Worm (Caenorhabditis elegans) whole organism, early embryonic: ENCODE data around the gene T26G10.4.

ENCODE experiments used
- F13C5.2 ChIP-seq: sonication (generic microtip); optimal IDR thresholded peaks from 2 replicates; lab custom pipeline; 2017; ENCODE audit warnings: mild to moderate bottlenecking, missing genetic modification characterization, inconsistent platforms, missing compliant biosample characterization
- aly-1 ChIP-seq: sonication (generic microtip); optimal IDR thresholded peaks from 2 replicates; lab custom pipeline; 2016; ENCODE audit warnings: missing genetic modification characterization, missing compliant biosample characterization
- ama-1 ChIP-seq: fragments of 150-350 bp; optimal IDR thresholded peaks from 2 replicates; lab custom pipeline; 2014
- ceh-36 ChIP-seq: sonication (generic microtip); optimal IDR thresholded peaks from 2 replicates; lab custom pipeline; 2016; ENCODE audit warnings: missing genetic modification characterization, inconsistent platforms, missing compliant biosample characterization
- flt-1 ChIP-seq: fragments of 200-800 bp; sonication (Bioruptor generic); IDR thresholded peaks from 2 replicates; pipeline ENCODE4 v1.3.6; 2022; ENCODE audit warnings: missing genetic modification characterization, missing compliant biosample characterization
- hmbx-1 ChIP-seq: sonication (generic microtip); optimal IDR thresholded peaks from 2 replicates; lab custom pipeline; 2016; ENCODE audit warnings: mild to moderate bottlenecking, missing genetic modification characterization, missing compliant biosample characterization
- hmg-4 ChIP-seq: fragments of 200-800 bp; sonication (Bioruptor generic); optimal IDR thresholded peaks from 2 replicates; lab custom pipeline; 2018; ENCODE audit warnings: mild to moderate bottlenecking, missing genetic modification characterization, missing compliant biosample characterization
- hnd-1 ChIP-seq: sonication (generic microtip); optimal IDR thresholded peaks from 2 replicates; lab custom pipeline; 2016; ENCODE audit warnings: missing genetic modification characterization, missing compliant biosample characterization
- pes-1 ChIP-seq: fragments of 200-800 bp; sonication (Bioruptor generic); IDR thresholded peaks from 2 replicates; pipeline ENCODE4 v1.3.6; 2022; ENCODE audit warnings: missing genetic modification reagents, missing genetic modification characterization, missing compliant biosample characterization
- scrt-1 ChIP-seq: fragments of 200-800 bp; sonication (Bioruptor generic); IDR thresholded peaks from 2 replicates; pipeline ENCODE4 v1.3.6; 2022; ENCODE audit warnings: missing genetic modification characterization, missing compliant biosample characterization
- tbx-11 ChIP-seq: fragments of 200-800 bp; sonication (Bioruptor generic); IDR thresholded peaks from 2 replicates; pipeline ENCODE4 v1.3.6; 2022; ENCODE audit warnings: missing genetic modification characterization, missing compliant biosample characterization
- tbx-37 ChIP-seq: fragments of 200-800 bp; sonication (Bioruptor generic); conservative IDR thresholded peaks from 2 replicates; pipeline ENCODE4 v1.3.6; 2022; ENCODE audit warnings: missing genetic modification reagents, missing genetic modification characterization, missing compliant biosample characterization

DNA sequence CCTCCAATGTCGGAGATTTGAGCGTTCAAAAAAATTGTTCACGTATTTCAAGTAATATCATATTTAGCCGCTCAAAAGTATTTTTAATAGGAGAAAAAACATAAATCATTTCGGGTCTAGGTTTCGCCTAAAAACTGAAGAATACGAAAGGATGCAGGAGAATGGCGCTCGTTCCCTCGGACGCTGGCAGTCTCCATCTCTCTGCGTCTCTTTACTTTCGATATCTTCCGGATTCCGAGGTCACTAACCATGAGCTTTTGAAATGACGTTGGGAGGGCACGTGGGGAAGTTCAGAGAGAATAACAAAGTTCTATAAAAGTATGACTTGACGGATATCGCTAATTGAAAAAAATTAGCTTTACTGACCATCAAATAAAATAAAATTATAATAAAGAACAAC, 29.4 kb upstream of the T26G10.4 start:
- TF ChIP-seq hnd-1 (tag; lab: Kevin White, UChicago) (no peak), hmbx-1 (tag; lab: Kevin White, UChicago) (no peak), hmg-4 (GFP tag; lab: Kevin White, UChicago) (no peak), tbx-37 (GFP tag; lab: Robert Waterston, UW) (no peak), flt-1 (GFP tag; lab: Robert Waterston, UW) (no peak), scrt-1 (GFP tag; lab: Robert Waterston, UW) (no peak), ama-1 (lab: Kevin White, UChicago) (no peak), F13C5.2 (no peak), ceh-36 (tag; lab: Kevin White, UChicago) (no peak), tbx-11 (GFP tag; lab: Robert Waterston, UW) (no peak), pes-1 (GFP tag; lab: Robert Waterston, UW) (no peak), aly-1 (tag; lab: Kevin White, UChicago) (no peak)
